Worm (Caenorhabditis elegans) whole organism, L1 larva: Measurements from ENCODE around the gene str-206.

Source experiments
- C04F5.9 ChIP-seq: sonication (generic microtip); optimal IDR thresholded peaks from 2 replicates; lab custom pipeline; 2016; ENCODE audit warnings: missing genetic modification characterization, missing compliant biosample characterization
- C16A3.4 ChIP-seq: fragments of 150-350 bp; optimal IDR thresholded peaks from 2 replicates; lab custom pipeline; 2014; ENCODE audit warnings: missing biosample characterization, missing genetic modification characterization
- aha-1 ChIP-seq: fragments of 150-350 bp; optimal IDR thresholded peaks from 2 replicates; lab custom pipeline; 2014; ENCODE audit warnings: missing biosample characterization, missing genetic modification characterization
- alr-1 ChIP-seq: fragments of 200-800 bp; sonication (Bioruptor generic); optimal IDR thresholded peaks from 2 replicates; lab custom pipeline; 2018; ENCODE audit warnings: borderline replicate concordance, mild to moderate bottlenecking, missing genetic modification characterization, missing compliant biosample characterization
- ama-1 ChIP-seq: fragments of 150-350 bp; optimal IDR thresholded peaks from 2 replicates; lab custom pipeline; 2014
- blmp-1 ChIP-seq: fragments of 150-350 bp; optimal IDR thresholded peaks from 2 replicates; lab custom pipeline; 2014; ENCODE audit warnings: missing biosample characterization, missing genetic modification characterization
- ceh-63 ChIP-seq: fragments of 200-800 bp; sonication (Bioruptor generic); optimal IDR thresholded peaks from 2 replicates; lab custom pipeline; 2018; ENCODE audit warnings: mild to moderate bottlenecking, missing genetic modification characterization, missing compliant biosample characterization
- ceh-8 ChIP-seq: fragments of 200-800 bp; sonication (Bioruptor generic); optimal IDR thresholded peaks from 2 replicates; lab custom pipeline; 2018; ENCODE audit warnings: mild to moderate bottlenecking, missing genetic modification characterization, moderate library complexity, missing compliant biosample characterization
- ceh-82 ChIP-seq, 3 experiments: fragments of 150-350 bp in 1 of 3; sonication (generic microtip) in 2 of 3; optimal IDR thresholded peaks; 2 replicates each; lab custom pipeline; 2014 to 2017; ENCODE audit warnings: missing biosample characterization in 3 of 3, missing genetic modification characterization in 3 of 3
- ceh-90 ChIP-seq: sonication (generic microtip); optimal IDR thresholded peaks from 2 replicates; lab custom pipeline; 2016; ENCODE audit warnings: missing genetic modification characterization, missing compliant biosample characterization
- ces-1 ChIP-seq: fragments of 150-350 bp; optimal IDR thresholded peaks from 2 replicates; lab custom pipeline; 2014; ENCODE audit warnings: missing biosample characterization, missing genetic modification reagents, missing genetic modification characterization
- dsc-1 ChIP-seq: sonication (generic microtip); optimal IDR thresholded peaks from 2 replicates; lab custom pipeline; 2016; ENCODE audit warnings: mild to moderate bottlenecking, missing genetic modification characterization, missing compliant biosample characterization
- efl-3 ChIP-seq: fragments of 200-800 bp; sonication (Bioruptor generic); optimal IDR thresholded peaks from 2 replicates; lab custom pipeline; 2018; ENCODE audit warnings: mild to moderate bottlenecking, missing genetic modification characterization, missing compliant biosample characterization
- egl-13 ChIP-seq: sonication (generic microtip); optimal IDR thresholded peaks from 2 replicates; lab custom pipeline; 2016; ENCODE audit warnings: missing genotype, missing genetic modification reagents, missing genetic modification characterization, missing compliant biosample characterization
- egl-27 ChIP-seq, 2 experiments: fragments of 150-350 bp in 1 of 2; sonication (generic microtip); optimal IDR thresholded peaks; 3 replicates each; lab custom pipeline; 2017 to 2018; ENCODE audit warnings: missing biosample characterization in 2 of 2, missing genetic modification characterization in 2 of 2, missing genetic modification reagents in 2 of 2
- ets-5 ChIP-seq: fragments of 200-800 bp; sonication (Bioruptor generic); IDR thresholded peaks from 2 replicates; pipeline ENCODE4 v1.3.6; 2022; ENCODE audit warnings: missing genetic modification characterization, missing compliant biosample characterization
- fkh-8 ChIP-seq: sonication (generic microtip); optimal IDR thresholded peaks from 2 replicates; lab custom pipeline; 2016; ENCODE audit warnings: mild to moderate bottlenecking, missing genetic modification characterization, missing compliant biosample characterization
- fos-1 ChIP-seq: fragments of 150-350 bp; optimal IDR thresholded peaks from 2 replicates; lab custom pipeline; 2014; ENCODE audit warnings: missing biosample characterization, missing genetic modification characterization
- hlh-17 ChIP-seq: fragments of 200-800 bp; sonication (Bioruptor generic); optimal IDR thresholded peaks from 2 replicates; lab custom pipeline; 2018; ENCODE audit warnings: missing genetic modification characterization, mild to moderate bottlenecking, missing compliant biosample characterization, moderate library complexity, borderline replicate concordance
- hlh-4 ChIP-seq: sonication (generic microtip); optimal IDR thresholded peaks from 2 replicates; lab custom pipeline; 2016; ENCODE audit warnings: mild to moderate bottlenecking, missing genetic modification characterization, missing compliant biosample characterization
- jun-1 ChIP-seq: fragments of 150-350 bp; optimal IDR thresholded peaks from 2 replicates; lab custom pipeline; 2014; ENCODE audit warnings: missing biosample characterization, missing genetic modification reagents, missing genetic modification characterization
- lin-13 ChIP-seq: fragments of 150-350 bp; optimal IDR thresholded peaks from 2 replicates; lab custom pipeline; 2014; ENCODE audit warnings: missing biosample characterization, missing genetic modification reagents, missing genetic modification characterization
- lin-14 ChIP-seq: fragments of 200-800 bp; sonication (Bioruptor generic); optimal IDR thresholded peaks from 2 replicates; lab custom pipeline; 2018; ENCODE audit warnings: mild to moderate bottlenecking, missing genetic modification characterization, moderate library complexity, missing compliant biosample characterization
- lin-15B ChIP-seq: fragments of 150-350 bp; sonication (generic microtip); optimal IDR thresholded peaks from 3 replicates; lab custom pipeline; 2014; ENCODE audit warnings: missing biosample characterization, missing genetic modification characterization
- lin-35 ChIP-seq, 2 experiments: fragments of 150-350 bp; optimal IDR thresholded peaks; 2 replicates each; lab custom pipeline; 2014; ENCODE audit warnings: missing biosample characterization in 2 of 2, missing genetic modification characterization in 2 of 2, missing genetic modification reagents in 2 of 2
- lir-3 ChIP-seq: sonication (generic microtip); optimal IDR thresholded peaks from 2 replicates; lab custom pipeline; 2016; ENCODE audit warnings: mild to moderate bottlenecking, missing genetic modification characterization, moderate library complexity, missing compliant biosample characterization; ENCODE audit not compliant: poor library complexity
- lsy-2 ChIP-seq, 2 experiments: fragments of 150-350 bp; optimal IDR thresholded peaks; 2 replicates each; lab custom pipeline; 2014; ENCODE audit warnings: missing biosample characterization in 2 of 2, missing genetic modification characterization in 2 of 2
- mep-1 ChIP-seq: fragments of 150-350 bp; optimal IDR thresholded peaks from 2 replicates; lab custom pipeline; 2014; ENCODE audit warnings: missing biosample characterization, missing genetic modification characterization
- nhr-11 ChIP-seq: fragments of 150-350 bp; optimal IDR thresholded peaks from 2 replicates; lab custom pipeline; 2014; ENCODE audit warnings: missing biosample characterization, missing genetic modification characterization
- nhr-19 ChIP-seq: fragments of 200-800 bp; sonication (Bioruptor generic); conservative IDR thresholded peaks from 2 replicates; pipeline ENCODE4 v1.3.6; 2022; ENCODE audit warnings: missing genetic modification characterization, missing compliant biosample characterization
- nhr-20 ChIP-seq: sonication (generic microtip); optimal IDR thresholded peaks from 2 replicates; lab custom pipeline; 2016; ENCODE audit warnings: mild to moderate bottlenecking, missing genetic modification characterization, missing compliant biosample characterization
- nhr-237 ChIP-seq: fragments of 150-350 bp; optimal IDR thresholded peaks from 2 replicates; lab custom pipeline; 2014; ENCODE audit warnings: missing biosample characterization, missing genetic modification characterization
- nhr-47 ChIP-seq: sonication (generic microtip); optimal IDR thresholded peaks from 2 replicates; lab custom pipeline; 2016; ENCODE audit warnings: mild to moderate bottlenecking, missing genetic modification characterization, moderate library complexity, missing compliant biosample characterization
- nhr-71 ChIP-seq: sonication (generic microtip); optimal IDR thresholded peaks from 2 replicates; lab custom pipeline; 2016; ENCODE audit warnings: mild to moderate bottlenecking, missing genetic modification characterization, moderate library complexity, missing compliant biosample characterization
- pax-3 ChIP-seq: fragments of 200-800 bp; sonication (Bioruptor generic); optimal IDR thresholded peaks from 2 replicates; lab custom pipeline; 2018; ENCODE audit warnings: mild to moderate bottlenecking, missing genetic modification characterization, moderate library complexity, missing compliant biosample characterization
- pqm-1 ChIP-seq: sonication (generic microtip); optimal IDR thresholded peaks from 3 replicates; lab custom pipeline; 2017; ENCODE audit warnings: missing biosample characterization, missing genetic modification characterization
- rnt-1 ChIP-seq: sonication (generic microtip); optimal IDR thresholded peaks from 2 replicates; lab custom pipeline; 2016; ENCODE audit warnings: mild to moderate bottlenecking, missing genetic modification characterization, moderate library complexity, missing compliant biosample characterization
- skn-1 ChIP-seq: fragments of 150-350 bp; optimal IDR thresholded peaks from 2 replicates; lab custom pipeline; 2014; ENCODE audit warnings: missing biosample characterization, missing genetic modification characterization
- snpc-4 ChIP-seq: fragments of 150-350 bp; optimal IDR thresholded peaks from 2 replicates; lab custom pipeline; 2014; ENCODE audit warnings: missing biosample characterization, missing genetic modification characterization
- sox-4 ChIP-seq: sonication (generic microtip); optimal IDR thresholded peaks from 2 replicates; lab custom pipeline; 2016; ENCODE audit warnings: missing genetic modification characterization, missing compliant biosample characterization
- swsn-7 ChIP-seq: sonication (generic microtip); optimal IDR thresholded peaks from 2 replicates; lab custom pipeline; 2016; ENCODE audit warnings: missing genetic modification characterization, missing compliant biosample characterization
- tbx-2 ChIP-seq: sonication (generic microtip); optimal IDR thresholded peaks from 2 replicates; lab custom pipeline; 2016; ENCODE audit warnings: missing genetic modification characterization, missing compliant biosample characterization
- tlp-1 ChIP-seq: fragments of 150-350 bp; optimal IDR thresholded peaks from 2 replicates; lab custom pipeline; 2014; ENCODE audit warnings: missing biosample characterization, missing genetic modification characterization
- unc-130 ChIP-seq: fragments of 150-350 bp; optimal IDR thresholded peaks from 2 replicates; lab custom pipeline; 2017; ENCODE audit warnings: missing biosample characterization, missing genetic modification characterization, inconsistent platforms
- unc-62 ChIP-seq: fragments of 150-350 bp; optimal IDR thresholded peaks from 2 replicates; lab custom pipeline; 2014; ENCODE audit warnings: missing biosample characterization, missing genetic modification reagents, missing genetic modification characterization
- unc-86 ChIP-seq: sonication (generic microtip); optimal IDR thresholded peaks from 2 replicates; lab custom pipeline; 2016; ENCODE audit warnings: missing genetic modification characterization, missing compliant biosample characterization
- vab-15 ChIP-seq: sonication (generic microtip); optimal IDR thresholded peaks from 2 replicates; lab custom pipeline; 2017; ENCODE audit warnings: missing genotype, mild to moderate bottlenecking, missing genetic modification characterization, missing compliant biosample characterization
- zag-1 ChIP-seq: fragments of 150-350 bp; optimal IDR thresholded peaks from 2 replicates; lab custom pipeline; 2014; ENCODE audit warnings: missing biosample characterization, missing genetic modification characterization
- zip-4 ChIP-seq: fragments of 200-800 bp; sonication (Bioruptor generic); optimal IDR thresholded peaks from 2 replicates; lab custom pipeline; 2018; ENCODE audit warnings: mild to moderate bottlenecking, missing genetic modification characterization, moderate library complexity, missing compliant biosample characterization
- ztf-11 ChIP-seq, 2 experiments: sonication (generic microtip); optimal IDR thresholded peaks; 2 replicates each; lab custom pipeline; 2016 to 2017; ENCODE audit warnings: missing genetic modification characterization in 2 of 2, missing biosample characterization in 1 of 2, missing compliant biosample characterization in 1 of 2

str-206 gene

ce11 chrV:6244631-6245030 lies 26.7 kb downstream of the str-206 start:
- TF ChIP-seq nhr-71 (tag; lab: Kevin White, UChicago): peak; percentile 69
- peak; percentile 71 for TF ChIP-seq egl-13 (tag; lab: Kevin White, UChicago)
- TF ChIP-seq ztf-11 (tag; optimal IDR thresholded peaks at IDR 0.05; lab: Kevin White, UChicago): no peak
- no peak for TF ChIP-seq zag-1 (tag; lab: Kevin White, UChicago)
- TF ChIP-seq nhr-11 (tag; lab: Kevin White, UChicago): peak; percentile 2
- TF ChIP-seq lin-14 (GFP tag; lab: Kevin White, UChicago): peak; percentile 79
- peak; percentile 10 for TF ChIP-seq unc-86 (tag; lab: Kevin White, UChicago)
- peak; percentile 35 for TF ChIP-seq hlh-4
- peak; percentile 25 for TF ChIP-seq pax-3 (tag; lab: Kevin White, UChicago)
- no peak for TF ChIP-seq pqm-1 (tag; lab: Kevin White, UChicago)
- TF ChIP-seq lir-3 (tag; lab: Kevin White, UChicago): no peak
- no peak for TF ChIP-seq alr-1 (tag; lab: Kevin White, UChicago)
- TF ChIP-seq nhr-19 (GFP tag; lab: Robert Waterston, UW): no peak
- TF ChIP-seq ceh-8 (GFP tag; lab: Kevin White, UChicago): no peak
- TF ChIP-seq zip-4 (GFP tag; lab: Kevin White, UChicago): no peak
- TF ChIP-seq nhr-20 (tag; lab: Kevin White, UChicago): peak; percentile 27
- peak; percentile 91 for TF ChIP-seq fkh-8
- no peak for TF ChIP-seq lin-13 (GFP tag; lab: Kevin White, UChicago)
- TF ChIP-seq lsy-2 (tag; optimal IDR thresholded peaks at IDR 0.05; lab: Kevin White, UChicago): peak in 1 of 2 experiments; percentile 24
- no peak for TF ChIP-seq ceh-63 (GFP tag; lab: Kevin White, UChicago)
- TF ChIP-seq swsn-7: peak; percentile 33
- no peak for TF ChIP-seq sox-4 (tag; lab: Kevin White, UChicago)
- TF ChIP-seq nhr-47: peak; percentile 67
- TF ChIP-seq ets-5 (GFP tag; lab: Robert Waterston, UW): no peak
- TF ChIP-seq tbx-2 (tag; lab: Kevin White, UChicago): peak; percentile 35
- TF ChIP-seq, all 84 proteins: peak for 13

ce11 chrV:6246454-6246981 lies 28.6 kb downstream of the str-206 start, which contains the start of gene dmd-7:
TSS of gene dmd-7 (plus strand) at chrV:6246931.
- no peak for TF ChIP-seq vab-15 (tag; lab: Kevin White, UChicago)
- TF ChIP-seq unc-130: peak; percentile 85
- TF ChIP-seq ztf-11 (tag; optimal IDR thresholded peaks at IDR 0.05; lab: Kevin White, UChicago): peak in 1 of 2 experiments; percentile 48
- TF ChIP-seq snpc-4 (tag; lab: Kevin White, UChicago): peak; percentile 49
- TF ChIP-seq nhr-237: peak; percentile 48
- peak; percentile 86 for TF ChIP-seq skn-1 (tag; lab: Kevin White, UChicago)
- TF ChIP-seq egl-27 (tag; optimal IDR thresholded peaks at IDR 0.05; lab: Kevin White, UChicago): peak; percentile 71 to 90
- peak; percentile 71 to 75 for TF ChIP-seq lin-35 (GFP tag; optimal IDR thresholded peaks at IDR 0.05; lab: Kevin White, UChicago)
- TF ChIP-seq rnt-1: peak; percentile 84
- peak; percentile 14 for TF ChIP-seq aha-1 (tag; lab: Kevin White, UChicago)
- peak; percentile 91 for TF ChIP-seq nhr-47
- TF ChIP-seq tlp-1 (tag; lab: Kevin White, UChicago): no peak
- peak; percentile 86 for TF ChIP-seq swsn-7
- TF ChIP-seq C04F5.9 (tag; lab: Kevin White, UChicago): peak; percentile 4
- peak; percentile 64 for TF ChIP-seq fos-1
- TF ChIP-seq hlh-17: no peak
- TF ChIP-seq ceh-82 (tag; optimal IDR thresholded peaks at IDR 0.05; lab: Kevin White, UChicago): peak; percentile 88 to 93 (median 93)
- peak; percentile 66 for TF ChIP-seq C16A3.4
- TF ChIP-seq jun-1 (tag; lab: Kevin White, UChicago): peak; percentile 93
- TF ChIP-seq dsc-1: peak; percentile 71
- TF ChIP-seq unc-62 (GFP tag; lab: Kevin White, UChicago): no peak
- TF ChIP-seq ces-1 (GFP tag; lab: Kevin White, UChicago): no peak
- TF ChIP-seq lsy-2 (tag; optimal IDR thresholded peaks at IDR 0.05; lab: Kevin White, UChicago): peak; percentile 82 to 84
- TF ChIP-seq ceh-90 (tag; lab: Kevin White, UChicago): no peak
- peak; percentile 37 for TF ChIP-seq efl-3 (GFP tag; lab: Kevin White, UChicago)
- peak; percentile 86 for TF ChIP-seq blmp-1 (tag; lab: Kevin White, UChicago)
- no peak for TF ChIP-seq pqm-1 (tag; lab: Kevin White, UChicago)
- TF ChIP-seq ets-5 (GFP tag; lab: Robert Waterston, UW): no peak
- TF ChIP-seq mep-1 (tag; lab: Kevin White, UChicago): peak; percentile 86
- no peak for TF ChIP-seq lin-15B
- no peak for TF ChIP-seq ama-1
- no peak for TF ChIP-seq alr-1 (tag; lab: Kevin White, UChicago)
